Fruit fly (Drosophila melanogaster) whole organism, embryonic: ENCODE measurements around the gene CG5388.

Experiments
- Aef1 ChIP-seq: fragments of 200-800 bp; sonication (Bioruptor generic); IDR thresholded peaks from 3 replicates; pipeline ENCODE4 v1.3.6; 2022; ENCODE audit warnings: missing biosample characterization, missing genetic modification characterization
- Atf6 ChIP-seq: fragments of 200-800 bp; sonication (Bioruptor generic); IDR thresholded peaks from 2 replicates; pipeline ENCODE4 v1.3.6; 2022; ENCODE audit warnings: missing biosample characterization, missing genetic modification characterization
- B-H2 ChIP-seq: fragments of 200-800 bp; sonication (Bioruptor generic); optimal IDR thresholded peaks from 2 replicates; lab custom pipeline; 2018; ENCODE audit warnings: missing biosample characterization, mild to moderate bottlenecking, missing genetic modification characterization
- BEAF-32 ChIP-seq: fragments of 200-800 bp; sonication (Bioruptor generic); optimal IDR thresholded peaks from 3 replicates; lab custom pipeline; 2017; ENCODE audit warnings: missing biosample characterization, missing genetic modification characterization, mild to moderate bottlenecking, moderate library complexity, missing genetic modification reagents
- CG10543 ChIP-seq: fragments of 200-800 bp; sonication (Bioruptor generic); optimal IDR thresholded peaks from 3 replicates; lab custom pipeline; 2017; ENCODE audit warnings: missing biosample characterization, mild to moderate bottlenecking, missing genetic modification characterization, moderate library complexity
- CG10565 ChIP-seq: fragments of 200-800 bp; sonication (Bioruptor generic); optimal IDR thresholded peaks from 3 replicates; lab custom pipeline; 2016; ENCODE audit warnings: missing biosample characterization, mild to moderate bottlenecking, missing genetic modification characterization
- CG11247 ChIP-seq: fragments of 200-800 bp; sonication (Bioruptor generic); IDR thresholded peaks from 2 replicates; pipeline ENCODE4 v1.3.6; 2022; ENCODE audit warnings: missing biosample characterization, missing genetic modification characterization
- CG11398 ChIP-seq: fragments of 200-800 bp; sonication (Bioruptor generic); optimal IDR thresholded peaks from 2 replicates; lab custom pipeline; 2016; ENCODE audit warnings: missing biosample characterization, missing genetic modification characterization
- CG12299 ChIP-seq: fragments of 200-800 bp; sonication (Bioruptor generic); optimal IDR thresholded peaks from 2 replicates; lab custom pipeline; 2018; ENCODE audit warnings: missing biosample characterization, mild to moderate bottlenecking, missing genetic modification characterization
- CG14860 ChIP-seq: fragments of 200-800 bp; sonication (Bioruptor generic); IDR thresholded peaks from 3 replicates; pipeline ENCODE4 v1.3.6; 2022; ENCODE audit warnings: missing biosample characterization, missing genetic modification characterization; ENCODE audit not compliant: partially characterized antibody
- CG15073 ChIP-seq: fragments of 200-800 bp; sonication (Bioruptor generic); optimal IDR thresholded peaks from 2 replicates; lab custom pipeline; 2016; ENCODE audit warnings: missing biosample characterization, missing genetic modification characterization
- CG15479 ChIP-seq: fragments of 200-800 bp; sonication (Bioruptor generic); optimal IDR thresholded peaks from 3 replicates; lab custom pipeline; 2019; ENCODE audit warnings: missing biosample characterization, mild to moderate bottlenecking, missing genetic modification characterization, moderate library complexity
- CG2889 ChIP-seq: fragments of 200-800 bp; sonication (Bioruptor generic); IDR thresholded peaks from 3 replicates; pipeline ENCODE4 v1.3.6; 2022; ENCODE audit warnings: missing biosample characterization, missing genetic modification characterization
- CG30431 ChIP-seq: fragments of 200-800 bp; sonication (Bioruptor generic); optimal IDR thresholded peaks from 2 replicates; lab custom pipeline; 2017; ENCODE audit warnings: missing biosample characterization, missing genetic modification characterization
- CG5953 ChIP-seq: fragments of 200-800 bp; sonication (Bioruptor generic); IDR thresholded peaks from 2 replicates; pipeline ENCODE4 v1.3.6; 2022; ENCODE audit warnings: missing biosample characterization, missing genetic modification characterization
- Chrac-16 ChIP-seq: fragments of 200-800 bp; sonication (Bioruptor generic); optimal IDR thresholded peaks from 3 replicates; lab custom pipeline; 2016; ENCODE audit warnings: missing biosample characterization, missing genetic modification characterization
- CoRest ChIP-seq: fragments of 200-800 bp; sonication (Bioruptor generic); optimal IDR thresholded peaks from 3 replicates; lab custom pipeline; 2018; ENCODE audit warnings: missing biosample characterization, mild to moderate bottlenecking, missing genetic modification characterization, moderate library complexity
- D ChIP-seq, 2 experiments: fragments of 200-800 bp in 1 of 2; fragments of >200 bp in 1 of 2; sonication (Bioruptor generic) in 1 of 2; optimal IDR thresholded peaks; 2 replicates in 1 of 2; 3 replicates in 1 of 2; lab custom pipeline; 2017; ENCODE audit warnings: mild to moderate bottlenecking in 1 of 2, missing biosample characterization in 1 of 2, missing genetic modification characterization in 1 of 2, missing genetic modification reagents in 1 of 2
- Dip2 ChIP-seq: fragments of 200-800 bp; sonication (Bioruptor generic); IDR thresholded peaks from 2 replicates; pipeline ENCODE4 v1.3.6; 2022; ENCODE audit warnings: missing biosample characterization, missing genetic modification characterization
- Dll ChIP-seq: fragments of 200-800 bp; sonication (Bioruptor generic); IDR thresholded peaks from 4 replicates; pipeline ENCODE4 v1.3.6; 2022; ENCODE audit warnings: missing biosample characterization, missing genetic modification characterization; ENCODE audit not compliant: partially characterized antibody
- Dref ChIP-seq: fragments of 200-800 bp; sonication (Bioruptor generic); IDR thresholded peaks from 2 replicates; pipeline ENCODE4 v1.3.6; 2022; ENCODE audit warnings: missing biosample characterization, missing genetic modification characterization
- Jarid2 ChIP-seq: fragments of 200-800 bp; sonication (Bioruptor generic); optimal IDR thresholded peaks from 3 replicates; lab custom pipeline; 2017; ENCODE audit warnings: mild to moderate bottlenecking, missing biosample characterization, missing genetic modification reagents, missing genetic modification characterization
- Kr ChIP-seq: fragments of 200-800 bp; sonication (Bioruptor generic); optimal IDR thresholded peaks from 2 replicates; lab custom pipeline; 2017; ENCODE audit warnings: missing biosample characterization, mild to moderate bottlenecking, missing genetic modification characterization
- MESR4 ChIP-seq: fragments of 200-800 bp; sonication (Bioruptor generic); optimal IDR thresholded peaks from 2 replicates; lab custom pipeline; 2018; ENCODE audit warnings: missing biosample characterization, mild to moderate bottlenecking, missing genetic modification characterization, moderate library complexity
- Myb ChIP-seq: fragments of 200-800 bp; sonication (Bioruptor generic); optimal IDR thresholded peaks from 2 replicates; lab custom pipeline; 2016; ENCODE audit warnings: missing biosample characterization, missing genetic modification characterization
- Nf-YA ChIP-seq: fragments of 200-800 bp; sonication (Bioruptor generic); IDR thresholded peaks from 2 replicates; pipeline ENCODE4 v1.3.6; 2022; ENCODE audit warnings: missing biosample characterization, missing genetic modification characterization
- Opbp ChIP-seq: fragments of 200-800 bp; sonication (Bioruptor generic); IDR thresholded peaks from 3 replicates; pipeline ENCODE4 v1.3.6; 2022; ENCODE audit warnings: missing biosample characterization, missing genetic modification characterization; ENCODE audit not compliant: partially characterized antibody
- PHDP ChIP-seq: fragments of 200-800 bp; sonication (Bioruptor generic); optimal IDR thresholded peaks from 3 replicates; lab custom pipeline; 2018; ENCODE audit warnings: missing biosample characterization, mild to moderate bottlenecking, missing genetic modification characterization, moderate library complexity
- Vsx1 ChIP-seq: fragments of 200-800 bp; sonication (Bioruptor generic); optimal IDR thresholded peaks from 2 replicates; lab custom pipeline; 2017; ENCODE audit warnings: missing biosample characterization, mild to moderate bottlenecking, missing genetic modification characterization, missing genetic modification reagents
- al ChIP-seq: fragments of 200-800 bp; sonication (Bioruptor generic); IDR thresholded peaks from 2 replicates; pipeline ENCODE4 v1.3.6; 2022; ENCODE audit warnings: missing biosample characterization, missing genetic modification characterization
- cas ChIP-seq: fragments of 200-800 bp; sonication (Bioruptor generic); IDR thresholded peaks from 2 replicates; pipeline ENCODE4 v1.3.6; 2022; ENCODE audit warnings: missing biosample characterization, missing genetic modification characterization
- chm ChIP-seq: fragments of 200-800 bp; sonication (Bioruptor generic); IDR thresholded peaks from 2 replicates; pipeline ENCODE4 v1.3.6; 2022; ENCODE audit warnings: missing biosample characterization, missing genetic modification characterization
- ci ChIP-seq: fragments of 200-800 bp; sonication (Bioruptor generic); IDR thresholded peaks from 3 replicates; pipeline ENCODE4 v1.3.6; 2022; ENCODE audit warnings: missing biosample characterization, missing genetic modification characterization
- crol ChIP-seq: fragments of 200-800 bp; sonication (Bioruptor generic); IDR thresholded peaks from 2 replicates; pipeline ENCODE4 v1.3.6; 2022; ENCODE audit warnings: missing biosample characterization, missing genetic modification characterization
- danr ChIP-seq: fragments of 200-800 bp; sonication (Bioruptor generic); IDR thresholded peaks from 2 replicates; pipeline ENCODE4 v1.3.6; 2022; ENCODE audit warnings: missing biosample characterization, missing genetic modification characterization
- dmrt99B ChIP-seq: fragments of 200-800 bp; sonication (Bioruptor generic); optimal IDR thresholded peaks from 2 replicates; lab custom pipeline; 2018; ENCODE audit warnings: missing biosample characterization, mild to moderate bottlenecking, missing genetic modification characterization, moderate library complexity
- dpn ChIP-seq, 2 experiments: fragments of 200-800 bp; sonication (Bioruptor generic); optimal IDR thresholded peaks; 3 replicates each; lab custom pipeline; 2016; ENCODE audit warnings: missing biosample characterization in 2 of 2, missing genetic modification characterization in 2 of 2
- en ChIP-seq: fragments of 200-800 bp; sonication (Bioruptor generic); optimal IDR thresholded peaks from 2 replicates; lab custom pipeline; 2016; ENCODE audit warnings: missing biosample characterization, missing genetic modification characterization
- ewg ChIP-seq: fragments of 200-800 bp; sonication (Bioruptor generic); optimal IDR thresholded peaks from 3 replicates; lab custom pipeline; 2017; ENCODE audit warnings: mild to moderate bottlenecking, missing biosample characterization, missing genetic modification reagents, missing genetic modification characterization
- fu2 ChIP-seq: fragments of 200-800 bp; sonication (Bioruptor generic); optimal IDR thresholded peaks from 2 replicates; lab custom pipeline; 2016; ENCODE audit warnings: missing biosample characterization, missing genetic modification characterization
- knrl ChIP-seq: fragments of 200-800 bp; sonication (Bioruptor generic); IDR thresholded peaks from 3 replicates; pipeline ENCODE4 v1.3.6; 2022; ENCODE audit warnings: missing biosample characterization, missing genetic modification characterization; ENCODE audit not compliant: partially characterized antibody
- lbe ChIP-seq: fragments of 200-800 bp; sonication (Bioruptor generic); optimal IDR thresholded peaks from 2 replicates; lab custom pipeline; 2016; ENCODE audit warnings: missing biosample characterization, mild to moderate bottlenecking, missing genetic modification characterization
- pita ChIP-seq: fragments of 200-800 bp; sonication (Bioruptor generic); optimal IDR thresholded peaks from 2 replicates; lab custom pipeline; 2017; ENCODE audit warnings: missing biosample characterization, mild to moderate bottlenecking, missing genetic modification characterization
- psq ChIP-seq: fragments of 200-800 bp; sonication (Bioruptor generic); optimal IDR thresholded peaks from 2 replicates; lab custom pipeline; 2017; ENCODE audit warnings: missing biosample characterization, missing genetic modification characterization
- salm ChIP-seq: fragments of 200-800 bp; sonication (Bioruptor generic); optimal IDR thresholded peaks from 2 replicates; lab custom pipeline; 2018; ENCODE audit warnings: missing biosample characterization, mild to moderate bottlenecking, missing genetic modification characterization
- sc ChIP-seq, 3 experiments: fragments of >200 bp in 2 of 3; fragments of 200-800 bp in 1 of 3; sonication (Bioruptor generic) in 1 of 3; optimal IDR thresholded peaks; 2 replicates in 2 of 3; 3 replicates in 1 of 3; lab custom pipeline; 2017; ENCODE audit warnings: mild to moderate bottlenecking in 1 of 3, missing biosample characterization in 1 of 3, missing genetic modification characterization in 1 of 3, missing genetic modification reagents in 1 of 3
- sd ChIP-seq: fragments of 200-800 bp; sonication (Bioruptor generic); optimal IDR thresholded peaks from 3 replicates; lab custom pipeline; 2018; ENCODE audit warnings: missing biosample characterization, mild to moderate bottlenecking, missing genetic modification characterization, moderate library complexity
- tna ChIP-seq: fragments of 200-800 bp; sonication (Bioruptor generic); IDR thresholded peaks from 2 replicates; pipeline ENCODE4 v1.3.6; 2022; ENCODE audit warnings: missing biosample characterization, missing genetic modification characterization; ENCODE audit not compliant: partially characterized antibody
- unc-4 ChIP-seq: fragments of 200-800 bp; sonication (Bioruptor generic); IDR thresholded peaks from 2 replicates; pipeline ENCODE4 v1.3.6; 2022; ENCODE audit warnings: missing biosample characterization, missing genetic modification characterization; ENCODE audit not compliant: partially characterized antibody
- z ChIP-seq: fragments of 200-800 bp; sonication (Bioruptor generic); IDR thresholded peaks from 3 replicates; pipeline ENCODE4 v1.3.6; 2022; ENCODE audit warnings: missing biosample characterization, missing genetic modification characterization

The CG5388 gene

dm6 chr3R:22375674-22376073, 35.6 kb upstream of the CG5388 start, which contains the start of gene CG18596 (continued):
- TF ChIP-seq Kr (GFP tag; lab: Kevin White, UChicago) (peak; percentile 38), ci (GFP tag; lab: Robert Waterston, UW) (no peak), fu2 (no peak), Jarid2 (GFP tag; lab: Kevin White, UChicago) (no peak), Aef1 (GFP tag; lab: Robert Waterston, UW) (no peak), Dll (GFP tag; lab: Robert Waterston, UW) (peak; percentile 98), crol (GFP tag; lab: Robert Waterston, UW) (no peak), CG15073 (GFP tag; lab: Kevin White, UChicago) (no peak), knrl (GFP tag; lab: Robert Waterston, UW) (peak; percentile 94), pita (GFP tag; lab: Kevin White, UChicago) (no peak), Dip2 (GFP tag; lab: Robert Waterston, UW) (no peak), CG10543 (GFP tag; lab: Kevin White, UChicago) (no peak), Myb (GFP tag; lab: Kevin White, UChicago) (peak; percentile 56), PHDP (tag; lab: Kevin White, UChicago) (no peak), CG15479 (GFP tag; lab: Kevin White, UChicago) (no peak), MESR4 (peak; percentile 60), al (GFP tag; lab: Robert Waterston, UW) (no peak), chm (GFP tag; lab: Robert Waterston, UW) (0 out of 2 replicates have a peak, but pooled peaks have one; percentile 41), Opbp (peak; percentile 86; the same call in 2 of the 3 replicates), CG2889 (GFP tag; lab: Robert Waterston, UW) (no peak), CG14860 (GFP tag; lab: Robert Waterston, UW) (peak; percentile 95), Atf6 (GFP tag; lab: Robert Waterston, UW) (no peak), dmrt99B (tag; lab: Kevin White, UChicago) (no peak), z (0 out of 3 replicates have a peak, but pooled peaks have one; percentile 5), lbe (GFP tag; lab: Kevin White, UChicago) (no peak), CoRest (tag; lab: Kevin White, UChicago) (peak; percentile 35), unc-4 (GFP tag; lab: Robert Waterston, UW) (peak; percentile 95), en (no peak), CG11247 (no peak), tna (GFP tag; lab: Robert Waterston, UW) (peak; percentile 88), cas (GFP tag; lab: Robert Waterston, UW) (no peak), B-H2 (GFP tag; lab: Kevin White, UChicago) (no peak), BEAF-32 (GFP tag; lab: Kevin White, UChicago) (peak; percentile 88), Chrac-16 (GFP tag; lab: Kevin White, UChicago) (no peak), danr (no peak), CG30431 (no peak), Dref (GFP tag; lab: Robert Waterston, UW) (peak; percentile 64), CG11398 (GFP tag; lab: Kevin White, UChicago) (no peak), Vsx1 (GFP tag; lab: Kevin White, UChicago) (no peak), dpn (GFP tag; optimal IDR thresholded peaks at IDR 0.05; lab: Kevin White, UChicago) (no peak), D (optimal IDR thresholded peaks at IDR 0.05; lab: Kevin White, UChicago) (no peak), D (GFP tag; optimal IDR thresholded peaks at IDR 0.05; lab: Kevin White, UChicago) (no peak), sd (tag; lab: Kevin White, UChicago) (no peak), salm (tag; lab: Kevin White, UChicago) (no peak), Nf-YA (GFP tag; lab: Robert Waterston, UW) (no peak), CG5953 (no peak), CG10565 (GFP tag; lab: Kevin White, UChicago) (no peak), ewg (GFP tag; lab: Kevin White, UChicago) (no peak), sc (optimal IDR thresholded peaks at IDR 0.05; lab: Kevin White, UChicago) (no peak), sc (GFP tag; optimal IDR thresholded peaks at IDR 0.05; lab: Kevin White, UChicago) (no peak), psq (GFP tag; lab: Kevin White, UChicago) (no peak), CG12299 (tag; lab: Kevin White, UChicago) (no peak)
